Worm (Caenorhabditis elegans): ENCODE results near the gene sri-38.

DNA sequence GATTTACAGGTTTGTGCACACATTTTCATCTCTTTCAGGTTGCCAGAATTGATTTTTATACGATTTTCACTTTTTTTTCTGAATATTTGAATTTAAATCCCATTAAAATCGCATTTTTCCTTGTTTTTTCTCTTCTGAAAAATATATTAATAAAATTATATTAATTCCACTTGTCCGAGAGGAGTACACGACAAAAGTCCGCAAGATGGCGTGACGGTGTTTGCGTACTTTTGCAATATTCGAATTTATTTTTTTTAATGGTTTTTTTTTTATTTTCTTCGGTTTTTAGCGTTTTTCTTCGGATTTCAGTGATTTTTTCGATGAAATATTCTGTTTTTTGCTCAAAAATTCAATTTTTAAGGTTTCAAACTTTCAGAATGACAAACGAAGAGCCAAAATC lies 45.8 kb upstream of the sri-38 start, which contains the start of gene usp-39:
- no peak for TF ChIP-seq eyg-1 (tag; optimal IDR thresholded peaks at IDR 0.05)
- no peak for TF ChIP-seq sox-4 (tag; optimal IDR thresholded peaks at IDR 0.05)
- no peak for TF ChIP-seq tbx-7 (tag; optimal IDR thresholded peaks at IDR 0.05)
- no peak for TF ChIP-seq pha-4 (tag; optimal IDR thresholded peaks at IDR 0.05)
- TF ChIP-seq fkh-6 (tag; optimal IDR thresholded peaks at IDR 0.05): no peak
- no peak for TF ChIP-seq tbx-2 (tag; optimal IDR thresholded peaks at IDR 0.05)
- no peak for TF ChIP-seq unc-55 (GFP tag; optimal IDR thresholded peaks at IDR 0.05)
- no peak for TF ChIP-seq che-1 (tag; optimal IDR thresholded peaks at IDR 0.05)
- TF ChIP-seq nfya-1 (tag; optimal IDR thresholded peaks at IDR 0.05): peak; percentile 18
- no peak for TF ChIP-seq mec-3 (tag; optimal IDR thresholded peaks at IDR 0.05; ENCODE audit: borderline replicate concordance)
- TF ChIP-seq hlh-30 (tag; optimal IDR thresholded peaks at IDR 0.05; ENCODE audit: insufficient read depth): no peak
- no peak for TF ChIP-seq pros-1 (tag; optimal IDR thresholded peaks at IDR 0.05)
- TF ChIP-seq ama-1 (optimal IDR thresholded peaks at IDR 0.05): no peak
- TF ChIP-seq sdc-2 (tag; optimal IDR thresholded peaks at IDR 0.05): no peak
